Fruit fly (Drosophila melanogaster) whole organism, prepupa: Measurements from ENCODE around the gene CG14644.

Source experiments
- Blimp-1 ChIP-seq: fragments of 200-800 bp; sonication (Bioruptor generic); optimal IDR thresholded peaks from 3 replicates; lab custom pipeline; 2017; ENCODE audit warnings: missing biosample characterization, missing genetic modification characterization, mild to moderate bottlenecking, moderate library complexity, missing genetic modification reagents
- CG10631 ChIP-seq: fragments of 200-800 bp; sonication (Bioruptor generic); optimal IDR thresholded peaks from 2 replicates; lab custom pipeline; 2016; ENCODE audit warnings: missing biosample characterization, missing genetic modification characterization
- CG11294 ChIP-seq: fragments of 200-800 bp; sonication (Bioruptor generic); IDR thresholded peaks from 2 replicates; pipeline ENCODE4 v1.3.6; 2022; ENCODE audit warnings: missing biosample characterization, missing genetic modification characterization
- CG11762 ChIP-seq: fragments of 200-800 bp; sonication (Bioruptor generic); optimal IDR thresholded peaks from 3 replicates; lab custom pipeline; 2016; ENCODE audit warnings: missing biosample characterization, missing genetic modification characterization; ENCODE audit not compliant: insufficient read depth
- CG11902 ChIP-seq: fragments of 200-800 bp; sonication (Bioruptor generic); optimal IDR thresholded peaks from 3 replicates; lab custom pipeline; 2016; ENCODE audit warnings: missing biosample characterization, missing genetic modification characterization
- CG15336 ChIP-seq: fragments of 200-800 bp; sonication (Bioruptor generic); IDR thresholded peaks from 2 replicates; pipeline ENCODE4 v1.3.6; 2022; ENCODE audit warnings: missing biosample characterization, missing genetic modification characterization
- CG3032 ChIP-seq: fragments of 200-800 bp; optimal IDR thresholded peaks from 2 replicates; lab custom pipeline; 2019; ENCODE audit warnings: missing biosample characterization, mild to moderate bottlenecking, missing genetic modification characterization, moderate library complexity
- CG32006 ChIP-seq: fragments of 200-800 bp; sonication (Bioruptor generic); optimal IDR thresholded peaks from 3 replicates; lab custom pipeline; 2017; ENCODE audit warnings: missing biosample characterization, mild to moderate bottlenecking, missing genetic modification characterization
- CG34406 ChIP-seq: fragments of 200-800 bp; sonication (Bioruptor generic); optimal IDR thresholded peaks from 3 replicates; lab custom pipeline; 2016; ENCODE audit warnings: missing biosample characterization, missing genetic modification characterization
- CG3919 ChIP-seq: fragments of 200-800 bp; sonication (Bioruptor generic); optimal IDR thresholded peaks from 3 replicates; lab custom pipeline; 2016; ENCODE audit warnings: missing biosample characterization, missing genetic modification characterization
- CG4318 ChIP-seq: fragments of 200-800 bp; sonication (Bioruptor generic); optimal IDR thresholded peaks from 3 replicates; lab custom pipeline; 2017; ENCODE audit warnings: missing biosample characterization, mild to moderate bottlenecking, missing genetic modification characterization
- CG6163 ChIP-seq: fragments of 200-800 bp; sonication (Bioruptor generic); IDR thresholded peaks from 3 replicates; pipeline ENCODE4 v1.3.6; 2022; ENCODE audit warnings: missing biosample characterization, missing genetic modification characterization
- CG6792 ChIP-seq: fragments of 200-800 bp; sonication (Bioruptor generic); optimal IDR thresholded peaks from 3 replicates; lab custom pipeline; 2016; ENCODE audit warnings: missing biosample characterization, missing genetic modification characterization
- CG6854 ChIP-seq: fragments of 200-800 bp; sonication (Bioruptor generic); optimal IDR thresholded peaks from 2 replicates; lab custom pipeline; 2017; ENCODE audit warnings: missing biosample characterization, mild to moderate bottlenecking, missing genetic modification characterization
- CG8632 ChIP-seq: fragments of 200-800 bp; sonication (Bioruptor generic); optimal IDR thresholded peaks from 3 replicates; lab custom pipeline; 2016; ENCODE audit warnings: missing biosample characterization, missing genetic modification characterization
- Eip78C ChIP-seq: fragments of 200-800 bp; sonication (Bioruptor generic); peaks from one replicate; lab custom pipeline; 2016; ENCODE audit warnings: missing biosample characterization, missing genetic modification characterization
- Eip93F ChIP-seq: fragments of 200-800 bp; sonication (Bioruptor generic); optimal IDR thresholded peaks from 2 replicates; lab custom pipeline; 2016; ENCODE audit warnings: missing biosample characterization, mild to moderate bottlenecking, missing genetic modification characterization
- Ets21C ChIP-seq: fragments of 200-800 bp; sonication (Bioruptor generic); optimal IDR thresholded peaks from 3 replicates; lab custom pipeline; 2016; ENCODE audit warnings: missing biosample characterization, missing genetic modification characterization
- Hr4 ChIP-seq: fragments of 200-800 bp; sonication (Bioruptor generic); optimal IDR thresholded peaks from 3 replicates; lab custom pipeline; 2016; ENCODE audit warnings: missing biosample characterization, missing genetic modification characterization
- Met ChIP-seq: fragments of 200-800 bp; sonication (Bioruptor generic); optimal IDR thresholded peaks from 3 replicates; lab custom pipeline; 2016; ENCODE audit warnings: missing biosample characterization, missing genetic modification characterization
- OdsH ChIP-seq: fragments of 200-800 bp; sonication (Bioruptor generic); optimal IDR thresholded peaks from 3 replicates; lab custom pipeline; 2016; ENCODE audit warnings: missing biosample characterization, missing genetic modification characterization
- Smox ChIP-seq: fragments of 200-800 bp; sonication (Bioruptor generic); optimal IDR thresholded peaks from 3 replicates; lab custom pipeline; 2016; ENCODE audit warnings: missing biosample characterization, missing genetic modification characterization
- Sox14 ChIP-seq: fragments of 200-800 bp; sonication (Bioruptor generic); optimal IDR thresholded peaks from 3 replicates; lab custom pipeline; 2016; ENCODE audit warnings: missing biosample characterization, missing genetic modification characterization
- acj6 ChIP-seq: fragments of 200-800 bp; sonication (Bioruptor generic); optimal IDR thresholded peaks from 3 replicates; lab custom pipeline; 2016; ENCODE audit warnings: missing biosample characterization, missing genetic modification characterization
- dac ChIP-seq: fragments of 200-800 bp; sonication (Bioruptor generic); optimal IDR thresholded peaks from 2 replicates; lab custom pipeline; 2017; ENCODE audit warnings: missing biosample characterization, mild to moderate bottlenecking, missing genetic modification characterization
- dsx ChIP-seq: fragments of 200-800 bp; optimal IDR thresholded peaks from 3 replicates; lab custom pipeline; 2019; ENCODE audit warnings: missing biosample characterization, mild to moderate bottlenecking, missing genetic modification characterization, moderate library complexity; ENCODE audit not compliant: poor library complexity, severe bottlenecking
- eg ChIP-seq: fragments of 200-800 bp; sonication (Bioruptor generic); IDR thresholded peaks from 3 replicates; pipeline ENCODE4 v1.3.6; 2022; ENCODE audit warnings: missing biosample characterization, missing genetic modification characterization
- esn ChIP-seq: fragments of 200-800 bp; sonication (Bioruptor generic); optimal IDR thresholded peaks from 2 replicates; lab custom pipeline; 2016; ENCODE audit warnings: missing biosample characterization, mild to moderate bottlenecking, missing genetic modification characterization, moderate library complexity
- fd59A ChIP-seq: fragments of 200-800 bp; sonication (Bioruptor generic); optimal IDR thresholded peaks from 2 replicates; lab custom pipeline; 2017; ENCODE audit warnings: missing biosample characterization, mild to moderate bottlenecking, missing genetic modification characterization, missing genetic modification reagents
- fkh ChIP-seq: fragments of 200-800 bp; sonication (Bioruptor generic); optimal IDR thresholded peaks from 3 replicates; lab custom pipeline; 2017; ENCODE audit warnings: missing biosample characterization, mild to moderate bottlenecking, missing genetic modification characterization, moderate library complexity
- pdm3 ChIP-seq: fragments of 200-800 bp; sonication (Bioruptor generic); optimal IDR thresholded peaks from 3 replicates; lab custom pipeline; 2016; ENCODE audit warnings: missing biosample characterization, missing genetic modification characterization
- spab ChIP-seq: fragments of 200-800 bp; sonication (Bioruptor generic); optimal IDR thresholded peaks from 2 replicates; lab custom pipeline; 2017; ENCODE audit warnings: missing biosample characterization, mild to moderate bottlenecking, missing genetic modification characterization, missing genetic modification reagents
- svp ChIP-seq: fragments of 200-800 bp; sonication (Bioruptor generic); peaks from one replicate; lab custom pipeline; 2016; ENCODE audit warnings: missing biosample characterization, missing genetic modification characterization
- topi ChIP-seq: fragments of 200-800 bp; sonication (Bioruptor generic); optimal IDR thresholded peaks from 3 replicates; lab custom pipeline; 2016; ENCODE audit warnings: missing biosample characterization, missing genetic modification characterization
- vri ChIP-seq: fragments of 200-800 bp; sonication (Bioruptor generic); optimal IDR thresholded peaks from 3 replicates; lab custom pipeline; 2016; ENCODE audit warnings: missing biosample characterization, mild to moderate bottlenecking, missing genetic modification characterization

CG14644 gene

dm6 chr3R:4266470-4266869 is 13.6 kb upstream of the CG14644 start, which contains the start of gene CG1092:
Gene CG1092, plus strand, starts transcription at chr3R:4266770.
- TF ChIP-seq fkh (GFP tag; lab: Kevin White, UChicago) (no peak), Met (GFP tag; lab: Kevin White, UChicago) (no peak), CG32006 (GFP tag; lab: Kevin White, UChicago) (peak; percentile 35), CG3032 (no peak), CG6163 (GFP tag; lab: Robert Waterston, UW) (no peak), Eip78C (GFP tag; lab: Kevin White, UChicago) (peak; percentile 52)

- no peak for TF ChIP-seq OdsH
- no peak for TF ChIP-seq CG11294 (GFP tag; lab: Robert Waterston, UW)
- no peak for TF ChIP-seq CG32006 (GFP tag; lab: Kevin White, UChicago)
- no peak for TF ChIP-seq CG11762
- no peak for TF ChIP-seq Hr4 (GFP tag; lab: Kevin White, UChicago)
- TF ChIP-seq CG34406 (GFP tag; lab: Kevin White, UChicago), result no peak
- no peak for TF ChIP-seq fkh (GFP tag; lab: Kevin White, UChicago)
- no peak for TF ChIP-seq CG15336 (GFP tag; lab: Robert Waterston, UW)
- TF ChIP-seq Smox (GFP tag; lab: Kevin White, UChicago), result no peak
- TF ChIP-seq CG8632 (GFP tag; lab: Kevin White, UChicago), result no peak
- TF ChIP-seq acj6 (GFP tag; lab: Kevin White, UChicago), result no peak
Observed at dm6 chr3R:4256672-4257071, 3.8 kb upstream of the CG14644 start, which contains the start of gene Or82a. Gene Or82a, plus strand, starts transcription at chr3R:4256972.

- TF ChIP-seq CG10631 (GFP tag; lab: Kevin White, UChicago) (no peak), fd59A (GFP tag; lab: Kevin White, UChicago) (no peak), CG15336 (GFP tag; lab: Robert Waterston, UW) (no peak), topi (no peak), CG6792 (GFP tag; lab: Kevin White, UChicago) (no peak), pdm3 (GFP tag; lab: Kevin White, UChicago) (no peak), Eip93F (GFP tag; lab: Kevin White, UChicago) (no peak), svp (GFP tag; lab: Kevin White, UChicago) (no peak), dsx (GFP tag; lab: Kevin White, UChicago) (no peak), Ets21C (no peak), Eip78C (GFP tag; lab: Kevin White, UChicago) (no peak), eg (GFP tag; lab: Robert Waterston, UW) (no peak), CG4318 (GFP tag; lab: Kevin White, UChicago) (no peak), Met (GFP tag; lab: Kevin White, UChicago) (no peak), CG3919 (no peak), Sox14 (GFP tag; lab: Kevin White, UChicago) (no peak), CG11902 (no peak), dac (GFP tag; lab: Kevin White, UChicago) (no peak), spab (GFP tag; lab: Kevin White, UChicago) (no peak), OdsH (no peak)
Observed at dm6 chr3R:4254408-4254807, 1.6 kb upstream of the CG14644 start, which contains the start of gene TwdlV. Gene TwdlV, plus strand, starts transcription at chr3R:4254708.

dm6 chr3R:4251241-4251640 is 1.6 kb downstream of the CG14644 start, which contains the start of gene TwdlG:
Gene TwdlG, minus strand, starts transcription at chr3R:4251341.
- no peak for TF ChIP-seq CG6792 (GFP tag; lab: Kevin White, UChicago)

dm6 chr3R:4249947-4250346 is 2.9 kb downstream of the CG14644 start:
- TF ChIP-seq svp (GFP tag; lab: Kevin White, UChicago) (no peak), CG34406 (GFP tag; lab: Kevin White, UChicago) (no peak), CG6854 (no peak), CG11902 (no peak), Blimp-1 (GFP tag; lab: Kevin White, UChicago) (no peak), dac (GFP tag; lab: Kevin White, UChicago) (no peak), dsx (GFP tag; lab: Kevin White, UChicago) (no peak), vri (GFP tag; lab: Kevin White, UChicago) (no peak), esn (GFP tag; lab: Kevin White, UChicago) (no peak)
